Worm (Caenorhabditis elegans): ENCODE measurements around the gene C24H12.8.

Gene C24H12.8

DNA sequence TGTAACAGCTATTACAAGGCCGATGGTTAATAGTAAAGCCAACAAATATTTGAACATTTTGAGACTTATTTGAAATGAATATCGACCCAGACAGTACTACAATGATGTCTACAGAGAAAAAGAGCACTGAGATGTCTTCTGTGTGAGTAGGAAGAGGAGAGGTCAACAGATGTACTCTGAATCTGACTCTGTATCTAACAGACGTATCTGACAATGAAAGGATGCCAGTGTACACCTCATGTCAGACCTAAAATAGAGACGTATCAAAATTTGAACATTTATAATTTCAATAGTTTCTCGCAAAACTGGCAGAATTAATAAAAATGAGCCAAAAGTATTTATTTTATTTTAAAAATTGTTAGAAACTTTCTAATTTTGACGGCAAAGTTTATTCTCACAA is at the start of gene C24H12.8:
Gene C24H12.8 (minus strand): TSS at position 101 of the 400 bp plus-strand sequence.
- no peak for TF ChIP-seq lin-39 (tag; optimal IDR thresholded peaks at IDR 0.05)

DNA sequence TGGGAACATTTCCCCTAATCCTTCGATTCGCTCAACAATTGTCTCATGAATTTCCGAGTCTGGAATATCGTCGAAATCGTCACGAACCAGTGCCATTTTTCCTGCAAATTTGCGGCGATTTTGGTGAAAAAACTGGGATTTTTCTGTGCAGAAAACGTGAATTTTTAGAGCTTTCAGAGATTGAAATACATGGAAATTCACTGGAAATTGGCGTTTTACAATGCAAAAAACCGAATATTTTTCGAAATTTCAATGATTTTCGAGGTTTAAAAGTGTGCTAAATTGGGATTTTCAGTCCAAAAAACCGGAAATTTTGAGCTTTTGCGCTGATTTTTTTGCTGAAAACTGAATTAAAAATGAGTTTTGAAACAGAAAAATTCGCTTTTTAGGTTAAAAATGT is 47.4 kb upstream of the C24H12.8 start, which contains the start of gene tomm-22:
Gene tomm-22 (minus strand): TSS at position 101 of the 400 bp plus-strand sequence.
- TF ChIP-seq nhr-43 (tag; optimal IDR thresholded peaks at IDR 0.05; ENCODE audit: poor library complexity, severe bottlenecking) = no peak
- no peak for TF ChIP-seq elt-1 (tag; optimal IDR thresholded peaks at IDR 0.05)
- no peak for TF ChIP-seq unc-62 (GFP tag; optimal IDR thresholded peaks at IDR 0.05)
- TF ChIP-seq ceh-9 (tag; optimal IDR thresholded peaks at IDR 0.05) = no peak
- TF ChIP-seq nhr-28 (tag; optimal IDR thresholded peaks at IDR 0.05) = no peak
- TF ChIP-seq ceh-82 (tag; optimal IDR thresholded peaks at IDR 0.05) = no peak
- no peak for TF ChIP-seq nhr-237 (tag; optimal IDR thresholded peaks at IDR 0.05)
- TF ChIP-seq hmg-11 (tag; optimal IDR thresholded peaks at IDR 0.05) = no peak

DNA sequence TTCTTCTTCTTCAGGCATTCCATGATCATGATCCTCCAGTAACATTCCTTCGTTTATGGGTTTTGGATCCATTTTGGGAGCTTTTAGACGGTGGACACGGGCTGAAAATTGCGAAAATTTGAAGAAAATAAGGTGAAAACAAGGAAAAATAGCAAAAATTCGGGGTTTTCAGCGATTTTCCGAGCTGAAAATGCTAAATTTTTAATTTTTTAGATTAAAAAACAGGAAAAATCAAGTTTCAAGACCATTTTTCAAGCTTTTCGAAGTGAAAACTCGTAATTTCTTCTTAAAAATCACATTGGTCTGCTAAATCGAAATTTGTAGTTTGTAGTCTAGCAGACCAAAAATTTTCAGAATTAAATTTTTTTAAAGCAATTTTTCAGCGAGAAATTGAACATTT is 44.3 kb upstream of the C24H12.8 start, which contains the start of gene nfyb-1:
Gene nfyb-1 (minus strand): TSS at position 101 of the 400 bp plus-strand sequence.
- TF ChIP-seq lsy-12 (tag; optimal IDR thresholded peaks at IDR 0.05) = no peak
- TF ChIP-seq unc-39 (tag; optimal IDR thresholded peaks at IDR 0.05) = no peak
- no peak for TF ChIP-seq ztf-4 (tag; optimal IDR thresholded peaks at IDR 0.05)
- no peak for TF ChIP-seq ztf-11 (tag; optimal IDR thresholded peaks at IDR 0.05)

DNA sequence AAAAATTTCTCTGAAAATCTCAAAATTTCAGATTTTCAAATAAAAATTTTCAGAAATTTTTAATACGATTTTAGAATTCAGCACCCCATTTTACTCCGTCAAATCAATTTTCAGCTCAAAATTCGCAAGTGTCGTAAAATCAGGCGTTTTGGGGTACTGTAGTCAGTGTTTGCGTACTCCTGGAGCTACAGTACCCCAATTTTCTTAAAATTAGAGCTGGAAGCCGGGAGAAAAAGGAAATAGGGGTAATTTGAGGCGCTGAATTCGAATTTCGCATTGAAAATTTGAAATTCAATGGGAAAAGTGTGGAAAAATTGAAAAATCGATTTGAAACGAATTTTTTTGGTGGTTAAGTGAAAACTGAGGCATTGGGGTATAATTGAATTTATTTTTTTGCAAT is 38.3 kb upstream of the C24H12.8 start:
- TF ChIP-seq ztf-11 (tag; optimal IDR thresholded peaks at IDR 0.05) (no peak), unc-62 (GFP tag; optimal IDR thresholded peaks at IDR 0.05) (no peak), ama-1 (optimal IDR thresholded peaks at IDR 0.05) (no peak), nhr-23 (tag; optimal IDR thresholded peaks at IDR 0.05) (no peak), elt-1 (tag; optimal IDR thresholded peaks at IDR 0.05) (no peak), snpc-4 (tag; optimal IDR thresholded peaks at IDR 0.05) (no peak), lin-15B (tag; optimal IDR thresholded peaks at IDR 0.05) (no peak), elt-3 (tag; optimal IDR thresholded peaks at IDR 0.05) (no peak), elt-2 (tag; optimal IDR thresholded peaks at IDR 0.05) (no peak), nfya-1 (tag; optimal IDR thresholded peaks at IDR 0.05; ENCODE audit: insufficient read depth) (no peak), lin-39 (tag; optimal IDR thresholded peaks at IDR 0.05) (no peak), ztf-4 (tag; optimal IDR thresholded peaks at IDR 0.05) (no peak), daf-12 (tag; optimal IDR thresholded peaks at IDR 0.05) (no peak)

DNA sequence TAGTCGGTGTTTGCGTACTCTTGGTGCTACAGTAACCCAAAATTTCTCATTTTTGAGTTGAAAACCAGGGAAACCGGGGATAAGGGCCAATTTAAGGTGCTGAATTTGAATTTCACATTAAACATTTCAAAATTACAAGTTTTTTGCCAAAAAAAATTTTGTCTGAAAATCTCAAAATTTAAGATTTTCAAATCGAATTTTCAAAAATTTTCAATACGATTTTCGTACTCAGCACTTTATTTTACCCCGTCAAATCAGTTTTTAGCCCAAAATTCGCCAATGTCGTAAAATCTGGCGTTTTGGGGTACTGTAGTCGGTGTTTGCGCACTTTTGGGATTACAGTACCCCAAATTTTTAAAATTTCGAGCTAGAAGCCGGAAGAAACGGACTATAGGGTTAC is 37.8 kb upstream of the C24H12.8 start, which contains the start of gene W10D9.3:
Gene W10D9.3 (minus strand): TSS at position 101 of the 400 bp plus-strand sequence.
- TF ChIP-seq ceh-28 (tag; optimal IDR thresholded peaks at IDR 0.05) (no peak), snpc-4 (tag; optimal IDR thresholded peaks at IDR 0.05) (no peak), nhr-28 (tag; optimal IDR thresholded peaks at IDR 0.05) (no peak), pqm-1 (tag; optimal IDR thresholded peaks at IDR 0.05) (no peak), aly-2 (tag; optimal IDR thresholded peaks at IDR 0.05) (no peak), elt-1 (tag; optimal IDR thresholded peaks at IDR 0.05) (no peak), ceh-9 (tag; optimal IDR thresholded peaks at IDR 0.05) (no peak), ama-1 (optimal IDR thresholded peaks at IDR 0.05) (no peak), hmg-11 (tag; optimal IDR thresholded peaks at IDR 0.05) (no peak), zag-1 (tag; optimal IDR thresholded peaks at IDR 0.05) (no peak), fkh-2 (tag; optimal IDR thresholded peaks at IDR 0.05) (no peak), ztf-4 (tag; optimal IDR thresholded peaks at IDR 0.05) (no peak), tbx-2 (tag; optimal IDR thresholded peaks at IDR 0.05) (no peak), nhr-23 (tag; optimal IDR thresholded peaks at IDR 0.05) (no peak), unc-39 (tag; optimal IDR thresholded peaks at IDR 0.05) (no peak), mml-1 (tag; optimal IDR thresholded peaks at IDR 0.05) (no peak), nhr-67 (tag; optimal IDR thresholded peaks at IDR 0.05) (no peak), elt-3 (tag; optimal IDR thresholded peaks at IDR 0.05) (no peak), ZK546.5 (tag; optimal IDR thresholded peaks at IDR 0.05) (no peak)

DNA sequence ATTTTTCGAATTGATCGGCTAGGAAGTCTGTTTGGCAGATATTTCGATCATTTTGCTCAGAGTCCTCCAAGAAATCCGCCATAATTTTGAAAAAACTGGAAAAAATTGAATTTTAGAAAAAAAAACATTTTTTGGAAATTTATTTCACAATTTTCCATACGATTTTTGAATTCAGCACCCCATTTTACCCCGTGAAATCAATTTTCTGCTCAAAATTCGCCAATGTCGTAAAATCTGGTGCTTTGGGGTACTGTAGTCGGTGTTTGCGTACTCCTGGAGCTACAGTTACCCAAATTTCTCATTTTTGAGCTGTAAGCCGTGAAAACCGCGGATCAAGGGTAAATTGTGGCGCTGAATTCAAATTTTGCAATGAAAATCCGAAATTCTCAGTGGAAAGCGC is 34.8 kb upstream of the C24H12.8 start, which contains the start of gene gvd-1:
Gene gvd-1 (minus strand): TSS at position 101 of the 400 bp plus-strand sequence.
- TF ChIP-seq skn-1 (tag; optimal IDR thresholded peaks at IDR 0.05) = no peak
- TF ChIP-seq ama-1 (optimal IDR thresholded peaks at IDR 0.05) = no peak
- TF ChIP-seq mdl-1 (tag; optimal IDR thresholded peaks at IDR 0.05) = no peak
- no peak for TF ChIP-seq ceh-28 (tag; optimal IDR thresholded peaks at IDR 0.05)
- TF ChIP-seq nhr-77 (tag; optimal IDR thresholded peaks at IDR 0.05) = no peak
- no peak for TF ChIP-seq hmg-11 (tag; optimal IDR thresholded peaks at IDR 0.05)
- no peak for TF ChIP-seq eor-1 (tag; optimal IDR thresholded peaks at IDR 0.05)
- no peak for TF ChIP-seq nhr-76 (tag; optimal IDR thresholded peaks at IDR 0.05)
- TF ChIP-seq ceh-9 (tag; optimal IDR thresholded peaks at IDR 0.05) = no peak
